Worm (Caenorhabditis elegans) whole organism, L2 larva: ENCODE results near the gene C39F7.5.
A peak's percentile ranks its signal among the peaks of the same experiment; 100 is the strongest.

ENCODE experiments used
- F13H6.1 ChIP-seq: sonication (generic microtip); optimal IDR thresholded peaks from 2 replicates; lab custom pipeline; 2016; ENCODE audit warnings: missing genetic modification characterization, missing compliant biosample characterization
- ama-1 ChIP-seq: fragments of 150-350 bp; optimal IDR thresholded peaks from 2 replicates; lab custom pipeline; 2018; ENCODE audit warnings: inconsistent platforms
- ceh-82 ChIP-seq: fragments of 150-350 bp; optimal IDR thresholded peaks from 2 replicates; lab custom pipeline; 2014; ENCODE audit warnings: missing biosample characterization, missing genetic modification characterization
- egl-27 ChIP-seq: sonication (generic microtip); optimal IDR thresholded peaks from 3 replicates; lab custom pipeline; 2017; ENCODE audit warnings: missing biosample characterization, missing genetic modification reagents, missing genetic modification characterization
- fos-1 ChIP-seq: fragments of 150-350 bp; optimal IDR thresholded peaks from 2 replicates; lab custom pipeline; 2014; ENCODE audit warnings: missing biosample characterization, missing genetic modification characterization
- lin-39 ChIP-seq: fragments of 150-350 bp; optimal IDR thresholded peaks from 2 replicates; lab custom pipeline; 2014; ENCODE audit warnings: missing biosample characterization, missing genetic modification reagents, missing genetic modification characterization
- nhr-23 ChIP-seq: fragments of 150-350 bp; optimal IDR thresholded peaks from 2 replicates; lab custom pipeline; 2014; ENCODE audit warnings: missing biosample characterization, missing genetic modification reagents, missing genetic modification characterization
- snpc-4 ChIP-seq: fragments of 150-350 bp; optimal IDR thresholded peaks from 2 replicates; lab custom pipeline; 2014; ENCODE audit warnings: missing biosample characterization, missing genetic modification characterization
- unc-39 ChIP-seq: fragments of 150-350 bp; optimal IDR thresholded peaks from 2 replicates; lab custom pipeline; 2014; ENCODE audit warnings: missing biosample characterization, missing genetic modification characterization
- zag-1 ChIP-seq: fragments of 150-350 bp; optimal IDR thresholded peaks from 2 replicates; lab custom pipeline; 2014; ENCODE audit warnings: missing biosample characterization, missing genetic modification characterization

ce11 chrV:1262036-1262435 lies 2.5 kb upstream of the C39F7.5 start:
- TF ChIP-seq snpc-4 (tag; lab: Kevin White, UChicago) (no peak), nhr-23 (tag; lab: Kevin White, UChicago) (no peak), zag-1 (no peak), fos-1 (tag; lab: Kevin White, UChicago) (no peak), unc-39 (no peak), ama-1 (lab: Kevin White, UChicago) (peak; percentile 67), ceh-82 (tag; lab: Kevin White, UChicago) (no peak), egl-27 (tag; lab: Kevin White, UChicago) (no peak), lin-39 (tag; lab: Kevin White, UChicago) (no peak), F13H6.1 (tag; lab: Kevin White, UChicago) (no peak)
